Fruit fly (Drosophila melanogaster) whole organism, wandering third instar larva: Measurements from ENCODE around the gene sloth1.

Source experiments
- Abd-B ChIP-seq: fragments of >200 bp; optimal IDR thresholded peaks from 2 replicates; lab custom pipeline; 2017; ENCODE audit warnings: missing biosample characterization, missing genetic modification characterization
- CG32264 ChIP-seq: fragments of 200-800 bp; sonication (Bioruptor generic); optimal IDR thresholded peaks from 2 replicates; lab custom pipeline; 2016; ENCODE audit warnings: missing biosample characterization, missing genetic modification characterization
- CG9705 ChIP-seq: fragments of 200-800 bp; sonication (Bioruptor generic); optimal IDR thresholded peaks from 2 replicates; lab custom pipeline; 2018; ENCODE audit warnings: missing biosample characterization, mild to moderate bottlenecking, missing genetic modification characterization
- CrebA ChIP-seq: fragments of 200-800 bp; sonication (Bioruptor generic); optimal IDR thresholded peaks from 2 replicates; lab custom pipeline; 2016; ENCODE audit warnings: missing biosample characterization, mild to moderate bottlenecking, missing genetic modification characterization, borderline replicate concordance
- Dfd ChIP-seq: fragments of >200 bp; optimal IDR thresholded peaks from 2 replicates; lab custom pipeline; 2017; ENCODE audit warnings: missing biosample characterization, missing genetic modification characterization
- Dif ChIP-seq: fragments of 200-275, 200-300 bp; sonication (Bioruptor generic); optimal IDR thresholded peaks from 2 replicates; lab custom pipeline; 2018; ENCODE audit warnings: missing biosample characterization, missing genetic modification characterization; ENCODE audit not compliant: partially characterized antibody
- GATAd ChIP-seq: sonication (Bioruptor generic); optimal IDR thresholded peaks from 2 replicates; lab custom pipeline; 2016; ENCODE audit warnings: missing biosample characterization, missing genetic modification characterization
- HLH106 ChIP-seq: fragments of 200-800 bp; optimal IDR thresholded peaks from 3 replicates; lab custom pipeline; 2019; ENCODE audit warnings: missing biosample characterization, mild to moderate bottlenecking, missing genetic modification characterization, moderate library complexity
- Hnf4 ChIP-seq: fragments of 200-800 bp; sonication (Bioruptor generic); optimal IDR thresholded peaks from 2 replicates; lab custom pipeline; 2016; ENCODE audit warnings: missing biosample characterization, mild to moderate bottlenecking, missing genetic modification characterization
- Hr78 ChIP-seq: fragments of >200 bp; optimal IDR thresholded peaks from 2 replicates; lab custom pipeline; 2017; ENCODE audit warnings: missing biosample characterization, missing genetic modification characterization
- Hr83 ChIP-seq: fragments of 200-300 bp; sonication (Bioruptor generic); optimal IDR thresholded peaks from 2 replicates; lab custom pipeline; 2016; ENCODE audit warnings: missing biosample characterization, mild to moderate bottlenecking, missing genetic modification characterization, moderate library complexity; ENCODE audit not compliant: poor library complexity, severe bottlenecking
- Jra ChIP-seq: sonication (Bioruptor generic); optimal IDR thresholded peaks from 2 replicates; lab custom pipeline; 2016; ENCODE audit warnings: missing biosample characterization, missing genetic modification characterization
- Mio ChIP-seq: sonication (Bioruptor generic); optimal IDR thresholded peaks from 2 replicates; lab custom pipeline; 2016; ENCODE audit warnings: missing biosample characterization, missing genetic modification characterization
- Myc ChIP-seq: fragments of >200 bp; optimal IDR thresholded peaks from 2 replicates; lab custom pipeline; 2017
- N ChIP-seq: fragments of >200 bp; optimal IDR thresholded peaks from 2 replicates; lab custom pipeline; 2018; ENCODE audit warnings: missing biosample characterization, missing external identifiers, missing genetic modification characterization
- OdsH ChIP-seq: fragments of 200-800 bp; sonication (Bioruptor generic); optimal IDR thresholded peaks from 2 replicates; lab custom pipeline; 2016; ENCODE audit warnings: missing biosample characterization, mild to moderate bottlenecking, missing genetic modification characterization
- Rel ChIP-seq, 2 experiments: fragments of 200-800 bp; sonication (Bioruptor generic) in 1 of 2; optimal IDR thresholded peaks; 2 replicates in 1 of 2; 3 replicates in 1 of 2; lab custom pipeline; 2016 to 2019; ENCODE audit warnings: mild to moderate bottlenecking in 2 of 2, missing biosample characterization in 2 of 2, missing genetic modification characterization in 2 of 2, moderate library complexity in 1 of 2
- Sp1 ChIP-seq: fragments of 200-800 bp; sonication (Bioruptor generic); optimal IDR thresholded peaks from 3 replicates; lab custom pipeline; 2019; ENCODE audit warnings: missing biosample characterization, mild to moderate bottlenecking, missing genetic modification characterization, moderate library complexity
- Vsx2 ChIP-seq: fragments of 200-300, 225-300 bp; sonication (Bioruptor generic); optimal IDR thresholded peaks from 2 replicates; lab custom pipeline; 2018; ENCODE audit warnings: missing biosample characterization, missing genetic modification characterization; ENCODE audit not compliant: partially characterized antibody
- br ChIP-seq: fragments of 200-800 bp; sonication (Bioruptor generic); optimal IDR thresholded peaks from 2 replicates; lab custom pipeline; 2016; ENCODE audit warnings: missing biosample characterization, missing genetic modification characterization
- brk ChIP-seq: fragments of 200-800 bp; sonication (Bioruptor generic); optimal IDR thresholded peaks from 2 replicates; lab custom pipeline; 2016; ENCODE audit warnings: missing biosample characterization, mild to moderate bottlenecking, missing genetic modification characterization
- dl ChIP-seq, 2 experiments: fragments of 175-275, 200-275 bp in 1 of 2; fragments of 200-275 bp in 1 of 2; sonication (Bioruptor generic); optimal IDR thresholded peaks; lab custom pipeline; 2018; ENCODE audit warnings: mild to moderate bottlenecking in 2 of 2, missing biosample characterization in 2 of 2, missing genetic modification characterization in 2 of 2, moderate library complexity in 2 of 2; ENCODE audit not compliant: partially characterized antibody in 2 of 2, insufficient read depth in 1 of 2
- dmrt93B ChIP-seq: fragments of 200-800 bp; sonication (Bioruptor generic); optimal IDR thresholded peaks from 2 replicates; lab custom pipeline; 2018; ENCODE audit warnings: missing biosample characterization, mild to moderate bottlenecking, missing genetic modification characterization
- dsf ChIP-seq: sonication (Bioruptor generic); optimal IDR thresholded peaks from 2 replicates; lab custom pipeline; 2016; ENCODE audit warnings: missing biosample characterization, missing genetic modification characterization, borderline replicate concordance
- ey ChIP-seq: fragments of 200-800 bp; sonication (Bioruptor generic); optimal IDR thresholded peaks from 2 replicates; lab custom pipeline; 2016; ENCODE audit warnings: missing biosample characterization, missing genetic modification characterization
- foxo ChIP-seq, 2 experiments: fragments of 200-800 bp; sonication (Bioruptor generic); optimal IDR thresholded peaks; 2 replicates in 1 of 2; 3 replicates in 1 of 2; lab custom pipeline; 2016 to 2017; ENCODE audit warnings: missing biosample characterization in 2 of 2, missing genetic modification characterization in 2 of 2
- fru ChIP-seq: fragments of 200-800 bp; sonication (Bioruptor generic); optimal IDR thresholded peaks from 3 replicates; lab custom pipeline; 2016; ENCODE audit warnings: missing biosample characterization, mild to moderate bottlenecking, missing genetic modification characterization
- h ChIP-seq: fragments of 200-800 bp; sonication (Bioruptor generic); optimal IDR thresholded peaks from 3 replicates; lab custom pipeline; 2016; ENCODE audit warnings: missing biosample characterization, mild to moderate bottlenecking, missing genetic modification characterization
- jim ChIP-seq: fragments of 175-275, 200-325 bp; sonication (Bioruptor generic); optimal IDR thresholded peaks from 2 replicates; lab custom pipeline; 2016; ENCODE audit warnings: missing biosample characterization, mild to moderate bottlenecking, missing genetic modification characterization
- lola ChIP-seq: fragments of >200 bp; optimal IDR thresholded peaks from 2 replicates; lab custom pipeline; 2017; ENCODE audit warnings: missing biosample characterization, missing genetic modification characterization
- pan ChIP-seq: fragments of >200 bp; optimal IDR thresholded peaks from 2 replicates; lab custom pipeline; 2017
- psq ChIP-seq: fragments of 200-800 bp; sonication (Bioruptor generic); optimal IDR thresholded peaks from 3 replicates; lab custom pipeline; 2017; ENCODE audit warnings: missing biosample characterization, mild to moderate bottlenecking, missing genetic modification characterization, moderate library complexity
- rgr ChIP-seq: fragments of 200-800 bp; sonication (Bioruptor generic); optimal IDR thresholded peaks from 3 replicates; lab custom pipeline; 2016; ENCODE audit warnings: missing biosample characterization, mild to moderate bottlenecking, missing genetic modification characterization
- sage ChIP-seq: fragments of 200-800 bp; sonication (Bioruptor generic); optimal IDR thresholded peaks from 2 replicates; lab custom pipeline; 2016; ENCODE audit warnings: missing biosample characterization, mild to moderate bottlenecking, missing genetic modification characterization
- sv ChIP-seq: fragments of 200-800 bp; sonication (Bioruptor generic); optimal IDR thresholded peaks from 3 replicates; lab custom pipeline; 2016; ENCODE audit warnings: missing biosample characterization, missing genetic modification characterization
- tai ChIP-seq: sonication (Bioruptor generic); optimal IDR thresholded peaks from 2 replicates; lab custom pipeline; 2016; ENCODE audit warnings: missing biosample characterization, missing genetic modification characterization
- usp ChIP-seq: fragments of >200 bp; optimal IDR thresholded peaks from 2 replicates; lab custom pipeline; 2017; ENCODE audit warnings: missing biosample characterization, missing genetic modification characterization
- woc ChIP-seq: sonication (Bioruptor generic); optimal IDR thresholded peaks from 2 replicates; lab custom pipeline; 2016; ENCODE audit warnings: missing biosample characterization, mild to moderate bottlenecking, missing genetic modification characterization

The sloth1 gene

dm6 chrX:6983500-6984320 is 27.4 kb upstream of the sloth1 start (continued):
- TF ChIP-seq OdsH (GFP tag; lab: Kevin White, UChicago), result peak; percentile 52
- no peak for TF ChIP-seq Rel (GFP tag; optimal IDR thresholded peaks at IDR 0.05; lab: Kevin White, UChicago)
- TF ChIP-seq Rel (tag; optimal IDR thresholded peaks at IDR 0.05; lab: Kevin White, UChicago), result no peak
- TF ChIP-seq sv (GFP tag; lab: Kevin White, UChicago), result no peak
- no peak for TF ChIP-seq pan (lab: Kevin White, UChicago)
- TF ChIP-seq usp (GFP tag; lab: Kevin White, UChicago), result no peak
- peak in 1 of 2 experiments; percentile 60 for TF ChIP-seq dl (GFP tag; optimal IDR thresholded peaks at IDR 0.05; lab: Kevin White, UChicago; ENCODE audit: insufficient read depth in 1 of 2, partially characterized antibody in 2 of 2)
- TF ChIP-seq br (GFP tag; lab: Kevin White, UChicago), result no peak
- TF ChIP-seq foxo (GFP tag; optimal IDR thresholded peaks at IDR 0.05; lab: Kevin White, UChicago), result peak in 1 of 2 experiments; percentile 78
- no peak for TF ChIP-seq Mio (GFP tag; lab: Kevin White, UChicago)
- TF ChIP-seq woc (GFP tag; lab: Kevin White, UChicago), result peak; percentile 18
- no peak for TF ChIP-seq sage (GFP tag; lab: Kevin White, UChicago)

dm6 chrX:6985182-6985851 is 25.8 kb upstream of the sloth1 start:
- TF ChIP-seq Hr78 (no peak), pan (lab: Kevin White, UChicago) (peak; percentile 66), lola (no peak), jim (GFP tag; lab: Kevin White, UChicago) (peak; percentile 1), Mio (GFP tag; lab: Kevin White, UChicago) (no peak), Hnf4 (GFP tag; lab: Kevin White, UChicago) (peak; percentile 94), CG32264 (GFP tag; lab: Kevin White, UChicago) (peak; percentile 90), rgr (peak; percentile 95), brk (peak; percentile 80), HLH106 (tag; lab: Kevin White, UChicago) (peak; percentile 94), Abd-B (GFP tag; lab: Kevin White, UChicago) (no peak), psq (GFP tag; lab: Kevin White, UChicago) (peak; percentile 97), CG9705 (GFP tag; lab: Kevin White, UChicago) (peak; percentile 75), Dfd (GFP tag; lab: Kevin White, UChicago) (no peak), fru (GFP tag; lab: Kevin White, UChicago) (peak; percentile 97), sv (GFP tag; lab: Kevin White, UChicago) (peak; percentile 57), tai (GFP tag; lab: Kevin White, UChicago) (peak; percentile 92), Vsx2 (no peak), usp (GFP tag; lab: Kevin White, UChicago) (no peak), sage (GFP tag; lab: Kevin White, UChicago) (peak; percentile 86), br (GFP tag; lab: Kevin White, UChicago) (peak; percentile 96), Dif (peak; percentile 18), N (no peak), foxo (GFP tag; optimal IDR thresholded peaks at IDR 0.05; lab: Kevin White, UChicago) (peak; percentile 47 to 95), Jra (peak; percentile 92), OdsH (GFP tag; lab: Kevin White, UChicago) (peak; percentile 94), dsf (peak; percentile 77), Sp1 (GFP tag; lab: Kevin White, UChicago) (peak; percentile 95), Rel (GFP tag; optimal IDR thresholded peaks at IDR 0.05; lab: Kevin White, UChicago) (peak; percentile 88), Rel (tag; optimal IDR thresholded peaks at IDR 0.05; lab: Kevin White, UChicago) (peak; percentile 75), CrebA (GFP tag; lab: Kevin White, UChicago) (peak; percentile 92), GATAd (GFP tag; lab: Kevin White, UChicago) (peak; percentile 23), h (peak; percentile 95), woc (GFP tag; lab: Kevin White, UChicago) (peak; percentile 99), Hr83 (GFP tag; lab: Kevin White, UChicago) (no peak), ey (peak; percentile 96), Myc (lab: Kevin White, UChicago) (no peak), dl (GFP tag; optimal IDR thresholded peaks at IDR 0.05; lab: Kevin White, UChicago; ENCODE audit: insufficient read depth in 1 of 2, partially characterized antibody in 2 of 2) (peak in 1 of 2 experiments; percentile 17), dmrt93B (GFP tag; lab: Kevin White, UChicago) (peak; percentile 81)
- TF ChIP-seq, all 38 proteins: peak for 28
